Worm (Caenorhabditis elegans): ENCODE results near the gene F25B5.3.

F25B5.3 gene

DNA sequence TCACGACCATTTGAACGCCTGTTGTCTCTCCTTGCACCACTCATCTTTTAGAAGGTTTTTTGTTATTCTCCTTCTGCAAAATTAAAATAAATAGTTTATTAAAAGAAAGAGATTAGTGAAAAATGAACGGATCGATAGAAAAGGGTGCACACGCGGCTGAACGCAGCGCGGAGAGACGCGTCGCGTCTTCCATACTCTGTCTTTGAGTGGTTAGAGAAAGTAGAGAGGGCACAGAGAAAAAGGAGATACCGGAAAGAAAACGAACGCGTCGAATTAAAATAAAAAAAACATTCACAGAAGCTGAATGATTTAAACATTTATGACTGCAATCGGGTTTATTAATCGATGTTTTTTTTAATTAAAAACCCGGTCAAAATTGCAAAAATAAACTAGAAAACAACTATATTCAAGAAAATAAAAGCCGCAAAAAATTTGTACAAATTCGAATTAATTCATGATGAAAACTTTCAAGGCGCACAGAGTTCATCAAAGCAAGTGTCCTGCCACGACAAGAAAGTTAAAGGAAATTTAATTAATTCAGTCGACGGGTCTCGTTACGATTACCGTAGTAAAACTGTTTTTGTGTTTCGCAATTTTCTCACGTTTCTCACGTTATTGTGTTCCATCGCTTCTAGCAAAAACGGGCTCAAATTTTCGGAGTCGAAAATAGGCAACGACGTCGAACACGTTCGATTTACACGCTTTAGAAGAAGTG lies 9.6 kb downstream of the F25B5.3 start, which contains the start of the genes nono-1 and nop-1:
nono-1 (minus strand) TSS at position 75 of the 715 bp plus-strand sequence.
nop-1 (plus strand) TSS at position 551 of the 715 bp plus-strand sequence.
- peak; percentile 40 for TF ChIP-seq ceh-31 (tag; optimal IDR thresholded peaks at IDR 0.05)
- no peak for TF ChIP-seq lim-6 (tag; optimal IDR thresholded peaks at IDR 0.05)
- no peak for TF ChIP-seq unc-3 (GFP tag; conservative IDR thresholded peaks at IDR 0.05)
- TF ChIP-seq unc-3 (tag; optimal IDR thresholded peaks at IDR 0.05), result no peak
- TF ChIP-seq fax-1 (tag; optimal IDR thresholded peaks at IDR 0.05), result no peak
- TF ChIP-seq pat-9 (tag; optimal IDR thresholded peaks at IDR 0.05), result no peak
- TF ChIP-seq eyg-1 (tag; optimal IDR thresholded peaks at IDR 0.05), result no peak
- TF ChIP-seq ceh-48 (tag; optimal IDR thresholded peaks at IDR 0.05), result peak; percentile 49
- TF ChIP-seq K02D7.2 (tag; optimal IDR thresholded peaks at IDR 0.05), result no peak
- TF ChIP-seq ceh-34 (tag; optimal IDR thresholded peaks at IDR 0.05), result peak; percentile 12
- no peak for TF ChIP-seq mec-3 (tag; optimal IDR thresholded peaks at IDR 0.05; ENCODE audit: borderline replicate concordance)
- TF ChIP-seq ets-4 (tag; optimal IDR thresholded peaks at IDR 0.05), result peak; percentile 59
- TF ChIP-seq nfya-1 (tag; optimal IDR thresholded peaks at IDR 0.05), result peak; percentile 65
- no peak for TF ChIP-seq hlh-8 (tag; optimal IDR thresholded peaks at IDR 0.05)
- TF ChIP-seq pax-1 (tag; optimal IDR thresholded peaks at IDR 0.05), result no peak
- no peak for TF ChIP-seq dmd-4 (tag; optimal IDR thresholded peaks at IDR 0.05; ENCODE audit: borderline replicate concordance)
- TF ChIP-seq madf-2 (tag; optimal IDR thresholded peaks at IDR 0.05), result no peak

DNA sequence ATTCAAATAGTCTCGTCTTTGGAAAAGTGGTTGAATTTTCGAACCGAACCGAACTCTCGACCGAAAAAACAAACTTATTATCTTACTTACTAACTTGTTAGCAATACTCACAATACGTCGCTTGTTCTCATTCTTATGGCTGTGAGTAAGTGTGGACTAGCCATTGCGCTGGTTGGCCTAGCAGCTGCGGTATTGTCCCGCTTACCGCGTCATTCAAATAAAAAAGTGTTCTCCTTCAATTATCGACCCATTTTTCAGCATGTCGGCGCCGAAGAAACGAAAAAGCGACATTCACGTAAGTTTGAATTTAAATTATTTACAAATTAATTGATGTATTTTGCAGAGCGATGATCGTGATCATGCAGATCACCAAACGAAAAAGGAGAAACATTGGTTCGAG lies 10.4 kb downstream of the F25B5.3 start:
- no peak for TF ChIP-seq ceh-6 (GFP tag; optimal IDR thresholded peaks at IDR 0.05)
- no peak for TF ChIP-seq ttx-3 (tag; optimal IDR thresholded peaks at IDR 0.05)
- TF ChIP-seq ceh-31 (tag; optimal IDR thresholded peaks at IDR 0.05), result peak; percentile 14
- no peak for TF ChIP-seq ahr-1 (tag; optimal IDR thresholded peaks at IDR 0.05)
- no peak for TF ChIP-seq Y22D7AL.16 (tag; optimal IDR thresholded peaks at IDR 0.05)
- no peak for TF ChIP-seq gmeb-2 (tag; optimal IDR thresholded peaks at IDR 0.05)
- no peak for TF ChIP-seq pha-4 (tag; optimal IDR thresholded peaks at IDR 0.05)
- TF ChIP-seq ceh-14 (tag; optimal IDR thresholded peaks at IDR 0.05), result no peak
- TF ChIP-seq sdc-2 (tag; optimal IDR thresholded peaks at IDR 0.05), result no peak
- no peak for TF ChIP-seq dve-1 (tag; optimal IDR thresholded peaks at IDR 0.05)
- no peak for TF ChIP-seq ceh-48 (tag; optimal IDR thresholded peaks at IDR 0.05)
- peak; percentile 79 for TF ChIP-seq ets-4 (tag; optimal IDR thresholded peaks at IDR 0.05)
- TF ChIP-seq dmd-4 (tag; optimal IDR thresholded peaks at IDR 0.05; ENCODE audit: borderline replicate concordance), result no peak
- no peak for TF ChIP-seq npax-4 (tag; optimal IDR thresholded peaks at IDR 0.05)
- TF ChIP-seq hlh-13 (GFP tag; optimal IDR thresholded peaks at IDR 0.05), result no peak
- no peak for TF ChIP-seq ceh-9 (tag; optimal IDR thresholded peaks at IDR 0.05)

DNA sequence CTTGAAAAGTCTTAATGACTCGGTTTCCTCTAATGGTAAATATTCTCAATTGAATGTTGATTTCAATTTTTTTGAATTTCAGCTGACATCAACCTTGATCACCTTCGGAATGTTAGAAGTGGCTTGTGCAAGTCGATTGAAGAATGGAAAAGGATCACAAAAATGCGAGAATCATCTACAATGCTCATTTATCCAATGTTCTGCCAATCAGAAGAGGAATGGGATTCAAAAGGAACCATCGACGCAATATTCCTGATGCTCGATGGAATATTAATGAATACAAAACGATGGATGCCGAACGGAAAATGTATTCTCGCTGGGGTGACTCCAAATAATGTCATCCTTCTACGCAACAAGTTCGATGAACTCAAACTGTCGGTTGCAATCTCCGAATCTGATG lies 12.9 kb downstream of the F25B5.3 start:
- TF ChIP-seq eyg-1 (tag; optimal IDR thresholded peaks at IDR 0.05), result no peak
- TF ChIP-seq pax-1 (tag; optimal IDR thresholded peaks at IDR 0.05), result no peak
- TF ChIP-seq gmeb-2 (tag; optimal IDR thresholded peaks at IDR 0.05), result no peak
- TF ChIP-seq dve-1 (tag; optimal IDR thresholded peaks at IDR 0.05), result no peak
- TF ChIP-seq ceh-9 (tag; optimal IDR thresholded peaks at IDR 0.05), result no peak
- no peak for TF ChIP-seq unc-55 (GFP tag; optimal IDR thresholded peaks at IDR 0.05)
- no peak for TF ChIP-seq odd-2 (tag; optimal IDR thresholded peaks at IDR 0.05)
- no peak for TF ChIP-seq nhr-11 (tag; optimal IDR thresholded peaks at IDR 0.05)
- no peak for TF ChIP-seq fkh-6 (tag; optimal IDR thresholded peaks at IDR 0.05)
- no peak for TF ChIP-seq rnt-1 (tag; optimal IDR thresholded peaks at IDR 0.05)
- no peak for TF ChIP-seq ets-4 (tag; optimal IDR thresholded peaks at IDR 0.05)

DNA sequence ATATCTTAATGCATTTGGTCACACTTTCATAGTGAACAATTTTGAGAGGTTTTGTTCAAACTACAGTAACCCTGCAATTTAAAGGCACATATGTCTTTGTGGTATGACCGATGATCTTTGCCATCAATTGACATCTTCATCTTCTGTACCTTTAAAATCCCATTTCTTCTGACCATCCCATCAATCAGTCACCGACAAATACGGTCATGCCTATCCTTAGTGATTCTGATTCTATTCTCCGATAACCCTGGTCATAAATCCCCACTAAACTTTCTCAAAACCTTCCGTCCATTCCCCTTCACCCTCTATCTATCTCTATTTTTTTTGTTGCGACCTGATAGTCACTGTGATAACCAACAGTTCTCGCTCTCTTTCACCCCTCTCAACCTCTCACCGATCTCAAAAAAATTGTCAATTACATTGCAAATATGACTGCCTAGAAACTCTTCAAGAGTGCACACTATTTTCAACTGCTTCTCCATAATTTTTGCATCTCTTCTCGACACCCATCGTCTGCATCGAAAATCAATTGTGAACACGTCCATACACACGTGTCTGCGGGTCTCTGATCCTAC lies 15.5 kb downstream of the F25B5.3 start:
- TF ChIP-seq hlh-8 (tag; optimal IDR thresholded peaks at IDR 0.05) (no peak), ets-4 (tag; optimal IDR thresholded peaks at IDR 0.05) (no peak), rnt-1 (tag; optimal IDR thresholded peaks at IDR 0.05) (no peak), zip-5 (tag; optimal IDR thresholded peaks at IDR 0.05) (no peak), ceh-14 (tag; optimal IDR thresholded peaks at IDR 0.05) (no peak), hlh-6 (tag; optimal IDR thresholded peaks at IDR 0.05) (no peak), nhr-232 (tag; optimal IDR thresholded peaks at IDR 0.05) (no peak), ama-1 (optimal IDR thresholded peaks at IDR 0.05) (no peak)
